Fruit fly (Drosophila melanogaster): Measurements from ENCODE around the gene Daao2.

Daao2 gene

dm6 chr2L:6794956-6795522 is 7.8 kb upstream of the Daao2 start:
- no peak for TF ChIP-seq CG17801 (GFP tag; optimal IDR thresholded peaks at IDR 0.05; ENCODE audit: partially characterized antibody)

DNA sequence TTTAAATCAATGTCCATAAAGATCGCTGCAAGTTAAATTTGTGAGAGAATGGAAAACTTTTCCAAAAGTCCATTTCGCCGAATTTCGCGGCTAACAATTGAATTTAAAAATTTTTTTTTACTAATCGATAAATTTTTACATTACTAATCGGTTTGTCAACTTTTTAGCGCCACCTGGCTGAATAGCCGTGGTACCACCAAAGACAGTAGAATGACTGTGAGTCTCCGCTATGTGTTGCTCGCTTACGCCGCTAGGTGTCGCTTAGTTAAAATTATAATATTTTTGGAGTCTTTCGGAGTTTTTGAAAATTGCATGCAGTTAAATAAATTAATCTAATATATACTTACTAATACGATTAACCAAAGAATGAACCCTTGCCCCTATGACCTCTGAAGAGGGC is 5.4 kb upstream of the Daao2 start:
- TF ChIP-seq CG17801 (GFP tag; optimal IDR thresholded peaks at IDR 0.05; ENCODE audit: partially characterized antibody): no peak

DNA sequence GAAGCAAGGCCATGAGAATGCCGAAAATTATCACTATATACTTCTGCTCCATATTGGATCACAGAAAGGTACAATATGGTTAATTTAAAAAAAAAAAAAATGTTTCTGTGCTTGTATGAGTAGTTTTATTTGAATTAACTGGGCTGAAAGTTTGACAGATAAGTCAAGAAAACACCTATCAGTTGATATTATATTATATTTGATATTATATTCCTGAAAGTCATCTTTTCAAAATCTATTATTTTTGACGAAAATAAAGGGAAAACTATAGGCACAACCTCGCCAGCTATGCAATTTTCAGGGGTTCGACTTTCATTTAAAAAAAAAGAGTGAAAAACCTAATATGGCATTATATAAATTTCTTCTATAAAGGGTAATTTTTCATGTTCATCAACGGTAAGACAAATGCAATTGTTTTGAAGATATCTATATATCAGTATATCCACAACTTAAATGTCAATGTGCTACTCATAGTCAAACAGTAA is 4.0 kb upstream of the Daao2 start, which contains the start of the genes nrv2 and CG43610:
TSS of gene nrv2 (minus strand) at position 101 of the 485 bp plus-strand sequence.
TSS of gene CG43610 (plus strand) at position 435 of the 485 bp plus-strand sequence.
- TF ChIP-seq CG17801 (GFP tag; optimal IDR thresholded peaks at IDR 0.05; ENCODE audit: partially characterized antibody): no peak

DNA sequence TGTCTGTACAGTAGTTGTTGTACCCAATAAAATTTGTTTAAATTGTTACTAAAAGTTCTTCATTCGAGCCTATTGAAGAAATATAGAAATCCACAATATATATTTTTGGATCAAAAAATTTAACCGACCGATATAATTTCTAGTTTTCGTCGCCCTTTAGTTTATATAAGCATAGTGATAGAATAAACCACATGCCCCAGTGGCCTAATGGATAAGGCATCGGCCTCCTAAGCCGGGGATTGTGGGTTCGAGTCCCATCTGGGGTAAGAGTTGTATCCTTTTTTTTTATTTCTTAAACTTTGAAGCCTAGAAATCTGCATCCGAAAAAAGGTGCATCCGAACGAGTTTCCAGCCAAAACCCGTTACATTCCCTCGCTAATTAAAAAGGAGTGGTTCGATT is 3.3 kb upstream of the Daao2 start:
- no peak for TF ChIP-seq CG17801 (GFP tag; optimal IDR thresholded peaks at IDR 0.05; ENCODE audit: partially characterized antibody)

- TF ChIP-seq CG17801 (GFP tag; optimal IDR thresholded peaks at IDR 0.05; ENCODE audit: partially characterized antibody): no peak
These were observed 2.0 kb upstream of the Daao2 start, which contains the start of gene CG17376 for dm6 chr2L:6800794-6801193. CG17376 (minus strand) TSS chr2L:6800894.

DNA sequence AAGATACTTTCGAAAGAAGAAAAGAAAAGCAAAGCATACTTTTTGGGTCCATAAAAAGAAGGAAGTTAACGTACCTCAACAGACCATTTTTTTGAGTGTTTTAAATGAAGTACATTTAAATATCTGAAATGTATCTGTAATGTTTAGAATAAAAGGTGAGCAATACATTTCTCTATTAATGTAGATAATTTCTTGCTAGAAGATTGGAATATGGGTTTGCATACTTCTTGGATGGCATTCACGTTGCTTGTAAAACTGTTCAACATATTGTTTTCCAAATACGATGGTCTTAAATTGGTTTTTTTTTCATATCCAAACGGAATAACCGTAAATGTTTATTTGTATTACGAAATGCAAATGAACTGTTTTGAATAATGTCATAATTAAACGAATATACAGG is 3.0 kb downstream of the Daao2 start, which contains the start of gene CG17375:
TSS of gene CG17375 (minus strand) at position 10 of the 400 bp plus-strand sequence.
- no peak for TF ChIP-seq CG17801 (GFP tag; optimal IDR thresholded peaks at IDR 0.05; ENCODE audit: partially characterized antibody)

dm6 chr2L:6817493-6817892 is 14.7 kb downstream of the Daao2 start:
- no peak for TF ChIP-seq CG17801 (GFP tag; optimal IDR thresholded peaks at IDR 0.05; ENCODE audit: partially characterized antibody)

dm6 chr2L:6818357-6818756 is 15.5 kb downstream of the Daao2 start:
- TF ChIP-seq CG17801 (GFP tag; optimal IDR thresholded peaks at IDR 0.05; ENCODE audit: partially characterized antibody): no peak

dm6 chr2L:6819230-6820049 is 16.6 kb downstream of the Daao2 start:
- no peak for TF ChIP-seq CG17801 (GFP tag; optimal IDR thresholded peaks at IDR 0.05; ENCODE audit: partially characterized antibody)

- no peak for TF ChIP-seq CG17801 (GFP tag; optimal IDR thresholded peaks at IDR 0.05; ENCODE audit: partially characterized antibody)
These were observed 18.8 kb downstream of the Daao2 start, which contains the start of gene sens-2 for dm6 chr2L:6821631-6822030. sens-2 (plus strand) TSS chr2L:6821934.

dm6 chr2L:6822044-6822443 is 19.2 kb downstream of the Daao2 start:
- TF ChIP-seq CG17801 (GFP tag; optimal IDR thresholded peaks at IDR 0.05; ENCODE audit: partially characterized antibody): no peak

dm6 chr2L:6826298-6826697 is 23.5 kb downstream of the Daao2 start:
- no peak for TF ChIP-seq CG17801 (GFP tag; optimal IDR thresholded peaks at IDR 0.05; ENCODE audit: partially characterized antibody)

dm6 chr2L:6827558-6828122 is 24.8 kb downstream of the Daao2 start:
- TF ChIP-seq CG17801 (GFP tag; optimal IDR thresholded peaks at IDR 0.05; ENCODE audit: partially characterized antibody): no peak

DNA sequence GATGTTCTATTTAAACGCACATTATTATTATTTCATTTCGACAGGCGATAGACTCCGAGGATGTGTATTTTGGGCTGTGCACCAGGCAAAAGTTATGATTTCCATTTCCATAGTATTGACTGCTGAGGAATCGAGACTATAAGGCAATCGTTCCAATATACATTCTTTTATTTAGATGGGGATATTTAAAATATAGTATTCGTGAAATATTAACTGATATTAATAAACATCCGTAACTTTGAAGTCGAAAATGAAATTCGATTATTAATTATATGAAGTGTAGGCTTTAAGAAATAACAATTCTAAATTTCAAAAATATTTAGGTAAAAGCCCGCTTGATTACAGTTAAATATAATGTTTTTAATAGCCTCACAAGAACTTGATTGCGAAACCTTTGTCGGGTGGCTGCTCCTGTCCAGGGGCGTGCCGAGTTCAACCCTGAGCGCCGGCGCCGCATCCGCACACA is 27.5 kb downstream of the Daao2 start:
- TF ChIP-seq CG17801 (GFP tag; optimal IDR thresholded peaks at IDR 0.05; ENCODE audit: partially characterized antibody): no peak

dm6 chr2L:6833661-6834073 is 30.9 kb downstream of the Daao2 start:
- no peak for TF ChIP-seq CG17801 (GFP tag; optimal IDR thresholded peaks at IDR 0.05; ENCODE audit: partially characterized antibody)

Measured in ovary, adult (tissue).